Fruit fly (Drosophila melanogaster) whole organism, embryonic: ENCODE results near the gene CG14820.

Experiments used
- Aef1 ChIP-seq: fragments of 200-800 bp; sonication (Bioruptor generic); IDR thresholded peaks from 3 replicates; pipeline ENCODE4 v1.3.6; 2022; ENCODE audit warnings: missing biosample characterization, missing genetic modification characterization
- Atf3 ChIP-seq: fragments of 200-800 bp; sonication (Bioruptor generic); optimal IDR thresholded peaks from 3 replicates; lab custom pipeline; 2016; ENCODE audit warnings: missing biosample characterization, missing genetic modification characterization
- Awh ChIP-seq: fragments of 200-800 bp; sonication (Bioruptor generic); IDR thresholded peaks from 2 replicates; pipeline ENCODE4, ENCODE4 v1.3.6; 2022; ENCODE audit warnings: missing biosample characterization, missing genetic modification characterization
- Bteb2 ChIP-seq: fragments of 200-800 bp; sonication (Bioruptor generic); optimal IDR thresholded peaks from 2 replicates; lab custom pipeline; 2016; ENCODE audit warnings: missing biosample characterization, missing genetic modification characterization
- CG11085 ChIP-seq: fragments of 200-800 bp; sonication (Bioruptor generic); IDR thresholded peaks from 2 replicates; pipeline ENCODE4 v1.3.6; 2022; ENCODE audit warnings: missing biosample characterization, missing genetic modification characterization
- CG11695 ChIP-seq: fragments of 200-800 bp; sonication (Bioruptor generic); IDR thresholded peaks from 3 replicates; pipeline ENCODE4 v1.3.6; 2022; ENCODE audit warnings: missing biosample characterization, missing genetic modification characterization
- CG1602 ChIP-seq: fragments of 200-800 bp; sonication (Bioruptor generic); optimal IDR thresholded peaks from 3 replicates; lab custom pipeline; 2016; ENCODE audit warnings: missing biosample characterization, missing genetic modification characterization
- CG18619 ChIP-seq: fragments of 200-800 bp; sonication (Bioruptor generic); optimal IDR thresholded peaks from 3 replicates; lab custom pipeline; 2017; ENCODE audit warnings: missing biosample characterization, mild to moderate bottlenecking, missing genetic modification characterization
- CG2202 ChIP-seq: fragments of 200-800 bp; sonication (Bioruptor generic); optimal IDR thresholded peaks from 2 replicates; lab custom pipeline; 2018; ENCODE audit warnings: missing biosample characterization, mild to moderate bottlenecking, missing genetic modification characterization
- CG30020 ChIP-seq: fragments of 200-800 bp; optimal IDR thresholded peaks from 2 replicates; lab custom pipeline; 2019; ENCODE audit warnings: missing biosample characterization, mild to moderate bottlenecking, missing genetic modification characterization, moderate library complexity
- CG31224 ChIP-seq: fragments of 200-800 bp; sonication (Bioruptor generic); IDR thresholded peaks from 2 replicates; pipeline ENCODE4 v1.3.6; 2022; ENCODE audit warnings: missing biosample characterization, missing genetic modification characterization
- CG31441 ChIP-seq: fragments of 200-800 bp; sonication (Bioruptor generic); IDR thresholded peaks from 2 replicates; pipeline ENCODE4 v1.3.6; 2022; ENCODE audit warnings: missing biosample characterization, missing genetic modification characterization
- CG32532 ChIP-seq: fragments of 200-800 bp; sonication (Bioruptor generic); IDR thresholded peaks from 2 replicates; pipeline ENCODE4 v1.3.6; 2022; ENCODE audit warnings: missing biosample characterization, missing genetic modification characterization
- CG3281 ChIP-seq: fragments of 200-800 bp; sonication (Bioruptor generic); optimal IDR thresholded peaks from 3 replicates; lab custom pipeline; 2017; ENCODE audit warnings: missing biosample characterization, mild to moderate bottlenecking, missing genetic modification characterization
- CG3995 ChIP-seq: fragments of 200-800 bp; sonication (Bioruptor generic); optimal IDR thresholded peaks from 3 replicates; lab custom pipeline; 2016; ENCODE audit warnings: missing biosample characterization, missing genetic modification characterization
- CG4424 ChIP-seq: fragments of 200-800 bp; sonication (Bioruptor generic); optimal IDR thresholded peaks from 3 replicates; lab custom pipeline; 2016; ENCODE audit warnings: missing biosample characterization, missing genetic modification characterization
- CHES-1-like ChIP-seq: fragments of 200-800 bp; sonication (Bioruptor generic); optimal IDR thresholded peaks from 2 replicates; lab custom pipeline; 2016; ENCODE audit warnings: missing biosample characterization, missing genetic modification characterization
- Camta ChIP-seq: fragments of 200-800 bp; sonication (Bioruptor generic); optimal IDR thresholded peaks from 2 replicates; lab custom pipeline; 2016; ENCODE audit warnings: missing biosample characterization, missing genetic modification characterization
- D ChIP-seq, 2 experiments: fragments of 200-800 bp in 1 of 2; fragments of >200 bp in 1 of 2; sonication (Bioruptor generic) in 1 of 2; optimal IDR thresholded peaks; 2 replicates in 1 of 2; 3 replicates in 1 of 2; lab custom pipeline; 2017; ENCODE audit warnings: mild to moderate bottlenecking in 1 of 2, missing biosample characterization in 1 of 2, missing genetic modification characterization in 1 of 2, missing genetic modification reagents in 1 of 2
- Dek ChIP-seq: fragments of 200-800 bp; sonication (Bioruptor generic); optimal IDR thresholded peaks from 3 replicates; lab custom pipeline; 2019; ENCODE audit warnings: missing biosample characterization, mild to moderate bottlenecking, missing genetic modification characterization, moderate library complexity
- Fer2 ChIP-seq: fragments of 200-800 bp; sonication (Bioruptor generic); optimal IDR thresholded peaks from 2 replicates; lab custom pipeline; 2018; ENCODE audit warnings: missing biosample characterization, mild to moderate bottlenecking, missing genetic modification characterization, moderate library complexity
- Fer3 ChIP-seq: fragments of 200-800 bp; sonication (Bioruptor generic); optimal IDR thresholded peaks from 2 replicates; lab custom pipeline; 2018; ENCODE audit warnings: missing biosample characterization, mild to moderate bottlenecking, missing genetic modification characterization, moderate library complexity
- HHEX ChIP-seq: fragments of 200-800 bp; sonication (Bioruptor generic); optimal IDR thresholded peaks from 3 replicates; lab custom pipeline; 2017; ENCODE audit warnings: missing biosample characterization, mild to moderate bottlenecking, missing genetic modification characterization, missing genetic modification reagents
- Hey ChIP-seq: fragments of 200-800 bp; sonication (Bioruptor generic); optimal IDR thresholded peaks from 3 replicates; lab custom pipeline; 2018; ENCODE audit warnings: missing biosample characterization, mild to moderate bottlenecking, missing genetic modification characterization
- Med ChIP-seq: fragments of 200-800 bp; sonication (Bioruptor generic); peaks from one replicate; lab custom pipeline; 2016; ENCODE audit warnings: missing biosample characterization, missing genetic modification characterization, mild to moderate bottlenecking, inconsistent platforms, moderate library complexity
- Oaz ChIP-seq: fragments of 200-800 bp; sonication (Bioruptor generic); IDR thresholded peaks from 2 replicates; pipeline ENCODE4 v1.3.6; 2022; ENCODE audit warnings: missing biosample characterization, missing genetic modification characterization
- PHDP ChIP-seq: fragments of 200-800 bp; sonication (Bioruptor generic); optimal IDR thresholded peaks from 3 replicates; lab custom pipeline; 2018; ENCODE audit warnings: missing biosample characterization, mild to moderate bottlenecking, missing genetic modification characterization, moderate library complexity
- Trl ChIP-seq, 3 experiments: fragments of >200 bp in 2 of 3; fragments of 200-800 bp in 1 of 3; sonication (Bioruptor generic) in 1 of 3; optimal IDR thresholded peaks; 2 replicates in 1 of 3; 3 replicates in 2 of 3; lab custom pipeline; 2016 to 2017; ENCODE audit warnings: missing biosample characterization in 1 of 3, missing genetic modification characterization in 1 of 3
- Xbp1 ChIP-seq: fragments of 200-800 bp; sonication (Bioruptor generic); optimal IDR thresholded peaks from 3 replicates; lab custom pipeline; 2016; ENCODE audit warnings: missing biosample characterization, mild to moderate bottlenecking, missing genetic modification characterization
- ab ChIP-seq: fragments of 200-800 bp; sonication (Bioruptor generic); optimal IDR thresholded peaks from 2 replicates; lab custom pipeline; 2016; ENCODE audit warnings: missing biosample characterization, missing genetic modification characterization
- amos ChIP-seq: fragments of 200-800 bp; sonication (Bioruptor generic); IDR thresholded peaks from 2 replicates; pipeline ENCODE4 v1.3.6; 2022; ENCODE audit warnings: missing biosample characterization, missing genetic modification characterization; ENCODE audit not compliant: partially characterized antibody
- ash1 ChIP-seq: fragments of 200-800 bp; sonication (Bioruptor generic); optimal IDR thresholded peaks from 2 replicates; lab custom pipeline; 2018; ENCODE audit warnings: missing biosample characterization, mild to moderate bottlenecking, missing genetic modification characterization
- bbx ChIP-seq: fragments of 200-800 bp; sonication (Bioruptor generic); IDR thresholded peaks from 2 replicates; pipeline ENCODE4 v1.3.6; 2022; ENCODE audit warnings: missing biosample characterization, missing genetic modification characterization; ENCODE audit not compliant: partially characterized antibody
- dati ChIP-seq: fragments of 200-800 bp; sonication (Bioruptor generic); IDR thresholded peaks from 2 replicates; pipeline ENCODE4 v1.3.6; 2022; ENCODE audit warnings: missing biosample characterization, missing genetic modification characterization
- dmrt11E ChIP-seq: fragments of 200-800 bp; sonication (Bioruptor generic); optimal IDR thresholded peaks from 3 replicates; lab custom pipeline; 2018; ENCODE audit warnings: missing biosample characterization, mild to moderate bottlenecking, missing genetic modification characterization, moderate library complexity
- fd102C ChIP-seq: fragments of 200-800 bp; sonication (Bioruptor generic); optimal IDR thresholded peaks from 2 replicates; lab custom pipeline; 2018; ENCODE audit warnings: missing biosample characterization, mild to moderate bottlenecking, missing genetic modification characterization, moderate library complexity
- gfzf ChIP-seq: fragments of 200-800 bp; sonication (Bioruptor generic); optimal IDR thresholded peaks from 2 replicates; lab custom pipeline; 2016; ENCODE audit warnings: missing biosample characterization, mild to moderate bottlenecking, missing genetic modification characterization, moderate library complexity
- hth ChIP-seq: fragments of >200 bp; optimal IDR thresholded peaks from 2 replicates; lab custom pipeline; 2017; ENCODE audit warnings: inconsistent platforms
- mld ChIP-seq: fragments of 200-800 bp; sonication (Bioruptor generic); IDR thresholded peaks from 3 replicates; pipeline ENCODE4 v1.3.6; 2022; ENCODE audit warnings: missing biosample characterization, missing genetic modification characterization; ENCODE audit not compliant: partially characterized antibody
- odd ChIP-seq: fragments of 200-800 bp; sonication (Bioruptor generic); optimal IDR thresholded peaks from 2 replicates; lab custom pipeline; 2017; ENCODE audit warnings: missing biosample characterization, mild to moderate bottlenecking, missing genetic modification characterization
- otp ChIP-seq: fragments of 200-800 bp; sonication (Bioruptor generic); IDR thresholded peaks from 3 replicates; pipeline ENCODE4, ENCODE4 v1.3.6; 2022; ENCODE audit warnings: missing biosample characterization, missing genetic modification characterization
- so ChIP-seq: fragments of 200-800 bp; sonication (Bioruptor generic); IDR thresholded peaks from 3 replicates; pipeline ENCODE4 v1.3.6; 2022; ENCODE audit warnings: missing biosample characterization, missing genetic modification characterization
- ttk ChIP-seq: fragments of 200-800 bp; sonication (Bioruptor generic); IDR thresholded peaks from 2 replicates; pipeline ENCODE4 v2.1.2; 2022; ENCODE audit warnings: missing biosample characterization, missing genetic modification characterization
- vvl ChIP-seq: fragments of 200-800 bp; sonication (Bioruptor generic); IDR thresholded peaks from 2 replicates; pipeline ENCODE4 v1.3.6; 2022; ENCODE audit warnings: missing biosample characterization, missing genetic modification characterization
- wor ChIP-seq: fragments of 200-800 bp; sonication (Bioruptor generic); IDR thresholded peaks from 2 replicates; pipeline ENCODE4 v1.3.6; 2022; ENCODE audit warnings: missing biosample characterization, missing genetic modification characterization
- zf30C ChIP-seq: fragments of 200-800 bp; sonication (Bioruptor generic); optimal IDR thresholded peaks from 3 replicates; lab custom pipeline; 2018; ENCODE audit warnings: missing biosample characterization, mild to moderate bottlenecking, missing genetic modification characterization
- zfh1 ChIP-seq: fragments of 200-800 bp; sonication (Bioruptor generic); IDR thresholded peaks from 3 replicates; pipeline ENCODE4 v1.3.6; 2022; ENCODE audit warnings: missing biosample characterization, missing genetic modification characterization

The CG14820 gene

dm6 chr3L:6955254-6956229 lies 22.8 kb downstream of the CG14820 start, which contains the start of the genes CG10077 and CG9948 (continued):
- TF ChIP-seq ash1 (GFP tag; lab: Kevin White, UChicago): peak; percentile 46
- TF ChIP-seq CG4424: peak; percentile 89
- no peak for TF ChIP-seq Hey
- TF ChIP-seq PHDP (tag; lab: Kevin White, UChicago): peak; percentile 92
- no peak for TF ChIP-seq D (optimal IDR thresholded peaks at IDR 0.05; lab: Kevin White, UChicago)
- peak; percentile 76 for TF ChIP-seq D (GFP tag; optimal IDR thresholded peaks at IDR 0.05; lab: Kevin White, UChicago)
- peak; percentile 90 for TF ChIP-seq CG1602
- peak; percentile 59 for TF ChIP-seq Camta (GFP tag; lab: Kevin White, UChicago)
- peak; percentile 90 for TF ChIP-seq CG11085 (GFP tag; lab: Robert Waterston, UW)
- TF ChIP-seq CG31441 (GFP tag; lab: Robert Waterston, UW): peak; percentile 90
- TF ChIP-seq amos (GFP tag; lab: Robert Waterston, UW): peak; percentile 83
- peak; percentile 7 for TF ChIP-seq Atf3 (GFP tag; lab: Kevin White, UChicago)
- peak; percentile 91 for TF ChIP-seq Xbp1 (GFP tag; lab: Kevin White, UChicago)
- no peak for TF ChIP-seq zf30C (GFP tag; lab: Kevin White, UChicago)
- TF ChIP-seq Bteb2 (GFP tag; lab: Kevin White, UChicago): peak; percentile 37
- TF ChIP-seq gfzf (GFP tag; lab: Kevin White, UChicago): peak; percentile 71
- TF ChIP-seq Awh (GFP tag; lab: Robert Waterston, UW): peak; percentile 84
- peak; percentile 71 for TF ChIP-seq dati (GFP tag; lab: Robert Waterston, UW)
- peak; percentile 83 for TF ChIP-seq otp
- TF ChIP-seq CG18619 (GFP tag; lab: Kevin White, UChicago): peak; percentile 85
- TF ChIP-seq fd102C (GFP tag; lab: Kevin White, UChicago): peak; percentile 27
- TF ChIP-seq CG30020: peak; percentile 75
- TF ChIP-seq zfh1: peak; percentile 94
- TF ChIP-seq so (GFP tag; lab: Robert Waterston, UW): peak; percentile 84
- TF ChIP-seq CG2202: peak; percentile 83
- peak; percentile 96 for TF ChIP-seq vvl (GFP tag; lab: Robert Waterston, UW)
- peak; percentile 77 for TF ChIP-seq odd (GFP tag; lab: Kevin White, UChicago)
- TF ChIP-seq ab (GFP tag; lab: Kevin White, UChicago): peak; percentile 24
- peak; percentile 87 for TF ChIP-seq Aef1 (GFP tag; lab: Robert Waterston, UW)
- TF ChIP-seq Fer2 (tag; lab: Kevin White, UChicago): peak; percentile 81
- TF ChIP-seq bbx (GFP tag; lab: Robert Waterston, UW): peak; percentile 76
- peak; percentile 92 for TF ChIP-seq Fer3 (tag; lab: Kevin White, UChicago)
- peak; percentile 95 for TF ChIP-seq CG32532 (GFP tag; lab: Robert Waterston, UW)
- TF ChIP-seq CG31224: peak; percentile 63
- TF ChIP-seq CG3281 (GFP tag; lab: Kevin White, UChicago): peak; percentile 88
- no peak for TF ChIP-seq hth (lab: Kevin White, UChicago)
- peak; percentile 89 for TF ChIP-seq dmrt11E (tag; lab: Kevin White, UChicago)
- peak; percentile 85 for TF ChIP-seq CG11695
- TF ChIP-seq Oaz (GFP tag; lab: Robert Waterston, UW): peak; percentile 85
- peak; percentile 38 for TF ChIP-seq CG3995 (GFP tag; lab: Kevin White, UChicago)
- TF ChIP-seq HHEX: peak; percentile 87
- TF ChIP-seq Med: peak; percentile 90
- peak; percentile 89 for TF ChIP-seq Dek (tag; lab: Kevin White, UChicago)
- TF ChIP-seq mld (GFP tag; lab: Robert Waterston, UW): peak; percentile 68; the same call in 1 of the 3 replicates
- TF ChIP-seq Trl (optimal IDR thresholded peaks at IDR 0.05; lab: Kevin White, UChicago): no peak
- peak; percentile 60 for TF ChIP-seq Trl (GFP tag; optimal IDR thresholded peaks at IDR 0.05; lab: Kevin White, UChicago)
- peak; percentile 32 for TF ChIP-seq CHES-1-like (GFP tag; lab: Kevin White, UChicago)
- peak; percentile 85 for TF ChIP-seq ttk (GFP tag; lab: Robert Waterston, UW)
- TF ChIP-seq wor: peak; percentile 79
